Worm (Caenorhabditis elegans): Measurements from ENCODE around the gene ftt-2.

The ftt-2 gene

DNA sequence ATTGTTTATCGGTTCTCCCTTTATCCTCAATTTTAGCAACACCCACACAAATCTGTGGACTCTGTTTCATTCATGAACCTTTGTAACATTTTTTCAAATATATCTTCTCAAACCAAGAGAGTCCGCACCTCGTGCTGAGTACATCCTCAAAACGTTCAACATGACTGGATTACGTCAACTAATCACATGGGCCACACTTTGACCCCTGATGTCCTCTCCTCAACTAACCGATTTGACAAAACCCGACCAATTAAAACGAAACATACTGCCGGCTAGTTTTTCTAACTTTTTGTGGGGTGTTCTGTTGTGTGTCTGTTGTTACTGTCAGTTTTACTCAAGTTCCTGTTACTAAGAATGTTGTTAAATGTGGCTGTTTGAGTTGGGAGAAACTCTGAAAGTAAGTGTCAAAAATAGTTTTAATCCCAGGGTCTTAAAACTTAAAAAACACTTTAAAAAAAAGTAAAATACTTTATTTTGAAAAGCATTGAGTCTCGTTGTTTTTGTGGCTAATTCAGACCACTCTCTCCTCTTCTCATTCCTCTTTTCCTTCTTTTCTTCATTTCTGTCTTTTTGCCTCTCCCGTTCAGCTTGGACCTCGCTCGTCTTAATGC is 49.6 kb downstream of the ftt-2 start:
- TF ChIP-seq mes-2 (tag; optimal IDR thresholded peaks at IDR 0.05; ENCODE audit: poor library complexity, severe bottlenecking) (no peak), Y48G9A.11 (GFP tag; IDR thresholded peaks at IDR 0.05) (no peak), nhr-11 (tag; optimal IDR thresholded peaks at IDR 0.05) (peak; percentile 31), skn-1 (tag; optimal IDR thresholded peaks at IDR 0.05) (no peak), ceh-32 (tag; optimal IDR thresholded peaks at IDR 0.05; ENCODE audit: poor library complexity) (no peak), lim-7 (GFP tag; IDR thresholded peaks at IDR 0.05) (no peak), set-16 (GFP tag; IDR thresholded peaks at IDR 0.05) (no peak), unc-62 (GFP tag; optimal IDR thresholded peaks at IDR 0.05 in 1 of 2) (peak in 1 of 2 experiments; percentile 92), unc-62 (tag; optimal IDR thresholded peaks at IDR 0.05) (no peak), tag-97 (GFP tag; IDR thresholded peaks at IDR 0.05) (0 out of 2 replicates have a peak, but pooled peaks have one; percentile 50), nhr-41 (GFP tag; IDR thresholded peaks at IDR 0.05) (no peak), rbr-2 (tag; optimal IDR thresholded peaks at IDR 0.05) (no peak), hlh-30 (tag; optimal IDR thresholded peaks at IDR 0.05; ENCODE audit: insufficient read depth) (peak; percentile 61)

DNA sequence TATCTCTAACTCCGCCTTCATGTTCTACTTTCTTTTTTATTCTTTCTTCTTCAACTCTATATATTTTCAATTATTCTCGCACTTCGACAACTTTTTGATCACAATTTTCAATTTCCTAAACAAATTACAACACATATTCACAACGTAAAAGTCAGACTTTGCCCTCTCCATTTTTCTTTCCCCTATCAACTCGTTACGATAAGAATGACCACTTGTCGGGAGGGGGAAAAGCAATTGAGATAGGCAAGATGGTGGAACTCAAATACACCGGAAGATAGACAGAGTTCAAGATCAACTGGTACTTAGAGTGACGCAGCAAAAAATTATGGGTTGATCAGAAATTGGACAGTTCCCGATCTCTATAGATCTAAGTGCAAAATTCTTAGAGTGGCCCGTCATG is 50.2 kb downstream of the ftt-2 start:
- no peak for TF ChIP-seq mxl-3 (GFP tag; optimal IDR thresholded peaks at IDR 0.05)
- TF ChIP-seq aha-1 (tag) = peak; percentile 78
- TF ChIP-seq ceh-62 (tag; optimal IDR thresholded peaks at IDR 0.05) = no peak
- no peak for TF ChIP-seq ceh-28 (tag; optimal IDR thresholded peaks at IDR 0.05)
- TF ChIP-seq daf-16 (GFP tag; optimal IDR thresholded peaks at IDR 0.05) = no peak
- TF ChIP-seq daf-16 (tag; optimal IDR thresholded peaks at IDR 0.05) = peak; percentile 43
- no peak for TF ChIP-seq Y105C5A.15 (GFP tag; IDR thresholded peaks at IDR 0.05)
- peak; percentile 78 for TF ChIP-seq pqm-1 (tag; optimal IDR thresholded peaks at IDR 0.05)
- TF ChIP-seq egl-27 (tag; optimal IDR thresholded peaks at IDR 0.05) = no peak
- no peak for TF ChIP-seq mdt-29 (GFP tag; IDR thresholded peaks at IDR 0.05)
- TF ChIP-seq snpc-1.2 (GFP tag; IDR thresholded peaks at IDR 0.05) = no peak
- no peak for TF ChIP-seq dmd-9 (GFP tag; IDR thresholded peaks at IDR 0.05)
- no peak for TF ChIP-seq F37D6.2 (tag; optimal IDR thresholded peaks at IDR 0.05)
- TF ChIP-seq lir-3 (tag; optimal IDR thresholded peaks at IDR 0.05) = no peak

DNA sequence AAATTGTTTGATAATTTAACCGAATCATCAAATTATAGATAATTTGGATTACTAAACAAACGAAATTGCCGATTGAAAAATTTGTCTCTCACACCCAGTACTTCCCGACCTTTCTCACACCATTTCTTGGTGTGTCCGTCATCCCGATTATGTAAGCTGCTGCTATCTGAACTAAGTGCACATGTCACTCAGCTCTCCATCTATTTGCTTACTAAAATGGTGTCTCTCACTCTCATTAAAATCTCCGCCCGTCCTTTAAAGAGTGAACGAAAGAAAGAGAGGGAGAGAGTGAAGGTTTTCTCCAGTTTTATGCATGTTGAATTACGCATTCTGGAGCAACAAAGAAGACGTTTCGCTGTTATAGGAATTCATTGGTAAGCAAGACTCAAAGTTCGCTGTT is 50.7 kb downstream of the ftt-2 start:
- no peak for TF ChIP-seq sdz-12 (GFP tag; optimal IDR thresholded peaks at IDR 0.05)
- peak; percentile 25 for TF ChIP-seq mes-2 (tag; optimal IDR thresholded peaks at IDR 0.05; ENCODE audit: poor library complexity, severe bottlenecking)
- TF ChIP-seq daf-16 (GFP tag; optimal IDR thresholded peaks at IDR 0.05) = no peak
- TF ChIP-seq daf-16 (tag; optimal IDR thresholded peaks at IDR 0.05) = no peak
- TF ChIP-seq fkh-10 (GFP tag; optimal IDR thresholded peaks at IDR 0.05) = peak; percentile 4
- no peak for TF ChIP-seq duxl-1 (tag; optimal IDR thresholded peaks at IDR 0.05; ENCODE audit: poor library complexity)
- TF ChIP-seq T20F7.1 (GFP tag; optimal IDR thresholded peaks at IDR 0.05) = no peak
- TF ChIP-seq egl-43 (GFP tag; IDR thresholded peaks at IDR 0.05) = no peak
- no peak for TF ChIP-seq snpc-4 (tag; optimal IDR thresholded peaks at IDR 0.05)
- no peak for TF ChIP-seq mdl-1 (tag; optimal IDR thresholded peaks at IDR 0.05)
- no peak for TF ChIP-seq ceh-20 (GFP tag; IDR thresholded peaks at IDR 0.05)
- peak; percentile 62 for TF ChIP-seq dmd-6 (GFP tag; IDR thresholded peaks at IDR 0.05)
- TF ChIP-seq ceh-28 (tag; optimal IDR thresholded peaks at IDR 0.05) = no peak
- peak; percentile 14 for TF ChIP-seq dve-1 (tag; optimal IDR thresholded peaks at IDR 0.05; ENCODE audit: insufficient read depth)
- TF ChIP-seq vab-7 (GFP tag; IDR thresholded peaks at IDR 0.05) = no peak
- no peak for TF ChIP-seq pha-4 (GFP tag; IDR thresholded peaks at IDR 0.05)
- no peak for TF ChIP-seq pha-4 (tag; optimal IDR thresholded peaks at IDR 0.05)
- TF ChIP-seq ceh-32 (tag; optimal IDR thresholded peaks at IDR 0.05; ENCODE audit: poor library complexity) = no peak
- TF ChIP-seq F26F4.8 (GFP tag; conservative IDR thresholded peaks at IDR 0.05) = no peak
- no peak for TF ChIP-seq dmd-8 (GFP tag; IDR thresholded peaks at IDR 0.05)
- TF ChIP-seq ztf-11 (tag; optimal IDR thresholded peaks at IDR 0.05) = no peak
- TF ChIP-seq hif-1 (tag; optimal IDR thresholded peaks at IDR 0.05) = no peak
- TF ChIP-seq spr-3 (GFP tag; optimal IDR thresholded peaks at IDR 0.05) = no peak
- TF ChIP-seq nhr-11 (tag; optimal IDR thresholded peaks at IDR 0.05) = no peak
- TF ChIP-seq fos-1 (tag; optimal IDR thresholded peaks at IDR 0.05) = no peak
- TF ChIP-seq Y5F2A.4 (GFP tag; optimal IDR thresholded peaks at IDR 0.05) = no peak
- no peak for TF ChIP-seq Y105C5A.15 (GFP tag; IDR thresholded peaks at IDR 0.05)
- TF ChIP-seq egl-27 (tag; optimal IDR thresholded peaks at IDR 0.05) = no peak
- no peak for TF ChIP-seq spr-1 (tag; optimal IDR thresholded peaks at IDR 0.05)

Measured in whole organism, L4 larva.